Worm (Caenorhabditis elegans): Measurements from ENCODE around the gene cpsf-4.

- TF ChIP-seq pax-3 (tag; optimal IDR thresholded peaks at IDR 0.05) (no peak), lin-39 (tag; optimal IDR thresholded peaks at IDR 0.05) (no peak), sox-4 (tag; optimal IDR thresholded peaks at IDR 0.05) (no peak), lir-3 (tag; optimal IDR thresholded peaks at IDR 0.05; ENCODE audit: poor library complexity) (no peak), nhr-28 (tag; optimal IDR thresholded peaks at IDR 0.05) (no peak), unc-62 (GFP tag; optimal IDR thresholded peaks at IDR 0.05) (no peak), ceh-82 (tag; optimal IDR thresholded peaks at IDR 0.05) (no peak), skn-1 (tag; optimal IDR thresholded peaks at IDR 0.05) (no peak), nhr-11 (tag; optimal IDR thresholded peaks at IDR 0.05) (no peak), mdl-1 (tag; optimal IDR thresholded peaks at IDR 0.05) (no peak), blmp-1 (tag; optimal IDR thresholded peaks at IDR 0.05) (no peak), C34B4.2 (tag; optimal IDR thresholded peaks at IDR 0.05) (no peak), zag-1 (tag; optimal IDR thresholded peaks at IDR 0.05) (no peak)
Observed at ce11 chrIV:12092113-12092512, 1.1 kb downstream of the cpsf-4 start, which contains the start of gene mig-32.
